Worm (Caenorhabditis elegans): ENCODE data around the gene gid-8.

Gene gid-8

DNA sequence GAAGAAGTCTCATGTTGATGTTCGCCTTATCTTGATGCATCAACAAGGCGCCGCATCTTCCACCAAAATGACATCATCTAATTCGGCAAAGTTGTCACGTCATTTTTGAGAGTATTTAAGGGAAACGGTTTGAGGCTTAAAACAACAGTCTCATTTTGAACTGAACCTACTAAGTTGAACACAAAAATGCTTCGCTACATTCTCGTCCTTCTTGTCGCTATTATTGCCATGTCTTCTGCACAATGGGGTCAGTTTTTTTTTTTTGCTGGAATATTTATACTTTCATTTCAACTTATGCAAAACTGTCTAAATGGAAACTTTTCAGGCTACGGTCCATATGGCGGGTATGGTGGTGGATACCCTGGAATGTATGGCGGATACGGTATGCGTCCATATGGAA is 20.5 kb upstream of the gid-8 start, which contains the start of gene cnc-4:
Gene cnc-4, plus strand, starts transcription at position 117 of the 400 bp plus-strand sequence.
- TF ChIP-seq him-1 (tag; optimal IDR thresholded peaks at IDR 0.05) (no peak), dao-5 (tag; optimal IDR thresholded peaks at IDR 0.05) (no peak), W03F9.2 (tag; optimal IDR thresholded peaks at IDR 0.05) (no peak)

DNA sequence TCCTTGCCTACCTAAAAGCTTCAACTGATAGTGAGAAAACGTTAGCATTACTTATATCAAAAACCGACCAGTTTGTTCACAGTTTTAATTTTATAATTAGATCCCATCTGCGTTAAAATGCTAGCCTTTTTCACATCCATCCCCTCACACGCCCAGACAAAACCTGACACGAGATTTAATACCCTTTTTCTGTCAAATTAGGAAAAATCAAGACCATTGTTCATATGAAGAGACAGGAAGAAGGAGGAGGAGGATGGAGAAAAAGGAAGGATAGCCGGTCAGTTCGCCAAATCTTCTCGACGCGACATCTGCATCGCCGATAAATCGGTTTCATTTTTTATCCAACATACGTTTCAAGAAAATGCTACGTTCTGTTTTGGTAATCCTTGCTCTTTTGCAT is 19.8 kb upstream of the gid-8 start, which contains the start of gene cnc-3:
Gene cnc-3, plus strand, starts transcription at position 281 of the 400 bp plus-strand sequence.
- TF ChIP-seq dao-5 (tag; optimal IDR thresholded peaks at IDR 0.05) (no peak), W03F9.2 (tag; optimal IDR thresholded peaks at IDR 0.05) (no peak), him-1 (tag; optimal IDR thresholded peaks at IDR 0.05) (no peak)

ce11 chrV:1450160-1450559 is 17.4 kb upstream of the gid-8 start, which contains the start of gene cnc-2:
Gene cnc-2 (minus strand): TSS chrV:1450183.
- no peak for TF ChIP-seq him-1 (tag; optimal IDR thresholded peaks at IDR 0.05)
- no peak for TF ChIP-seq W03F9.2 (tag; optimal IDR thresholded peaks at IDR 0.05)
- no peak for TF ChIP-seq dao-5 (tag; optimal IDR thresholded peaks at IDR 0.05)

- no peak for TF ChIP-seq him-1 (tag; optimal IDR thresholded peaks at IDR 0.05)
- TF ChIP-seq W03F9.2 (tag; optimal IDR thresholded peaks at IDR 0.05) = no peak
- no peak for TF ChIP-seq dao-5 (tag; optimal IDR thresholded peaks at IDR 0.05)
Observed at ce11 chrV:1451334-1451733, 16.2 kb upstream of the gid-8 start, which contains the start of gene srj-23. Gene srj-23 (plus strand): TSS chrV:1451634.

DNA sequence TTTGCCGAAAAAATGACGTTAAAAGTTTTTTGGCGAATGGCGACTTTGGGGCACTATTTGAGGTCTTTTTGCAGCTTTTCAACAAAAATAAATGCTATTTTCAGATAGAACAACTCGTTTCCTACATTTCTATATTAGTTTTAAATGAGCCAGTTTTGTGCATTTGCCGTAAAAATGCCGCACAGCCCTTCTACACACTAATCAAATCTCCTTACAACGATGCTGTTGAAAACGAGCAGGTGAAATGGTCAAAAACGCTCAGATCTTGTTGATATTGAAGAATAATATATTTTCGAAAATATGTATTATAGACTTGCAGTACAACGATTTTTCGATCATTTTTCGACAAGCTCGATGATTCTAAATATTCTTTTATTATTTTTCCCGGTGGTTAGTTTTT is 12.8 kb upstream of the gid-8 start, which contains the start of gene chil-14:
Gene chil-14, plus strand, starts transcription at position 301 of the 400 bp plus-strand sequence.
- TF ChIP-seq W03F9.2 (tag; optimal IDR thresholded peaks at IDR 0.05) (no peak), dao-5 (tag; optimal IDR thresholded peaks at IDR 0.05) (no peak), him-1 (tag; optimal IDR thresholded peaks at IDR 0.05) (no peak)

DNA sequence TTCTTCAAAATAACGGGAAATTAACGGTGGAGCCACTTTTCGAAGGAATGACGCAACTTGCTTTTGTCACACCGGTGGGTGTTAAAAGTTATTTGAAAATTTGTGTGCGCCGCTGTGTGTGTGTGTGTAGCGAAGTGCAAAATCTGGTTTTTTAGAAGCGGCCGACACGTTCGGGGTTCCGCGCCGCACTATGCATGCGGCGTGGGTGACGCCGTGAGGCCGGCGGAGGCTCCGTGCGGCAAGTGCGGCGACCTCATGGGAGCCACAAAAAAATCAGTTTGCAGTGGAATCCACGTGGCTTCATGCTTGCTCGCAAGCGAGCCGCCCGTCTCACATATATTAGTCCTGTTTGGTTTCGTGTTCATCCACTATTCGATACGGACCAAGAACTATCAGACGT is 12.3 kb upstream of the gid-8 start:
- TF ChIP-seq W03F9.2 (tag; optimal IDR thresholded peaks at IDR 0.05) (no peak), him-1 (tag; optimal IDR thresholded peaks at IDR 0.05) (no peak), dao-5 (tag; optimal IDR thresholded peaks at IDR 0.05) (no peak)

ce11 chrV:1456614-1457013 is 10.9 kb upstream of the gid-8 start:
- TF ChIP-seq dao-5 (tag; optimal IDR thresholded peaks at IDR 0.05) = no peak
- no peak for TF ChIP-seq him-1 (tag; optimal IDR thresholded peaks at IDR 0.05)
- no peak for TF ChIP-seq W03F9.2 (tag; optimal IDR thresholded peaks at IDR 0.05)

DNA sequence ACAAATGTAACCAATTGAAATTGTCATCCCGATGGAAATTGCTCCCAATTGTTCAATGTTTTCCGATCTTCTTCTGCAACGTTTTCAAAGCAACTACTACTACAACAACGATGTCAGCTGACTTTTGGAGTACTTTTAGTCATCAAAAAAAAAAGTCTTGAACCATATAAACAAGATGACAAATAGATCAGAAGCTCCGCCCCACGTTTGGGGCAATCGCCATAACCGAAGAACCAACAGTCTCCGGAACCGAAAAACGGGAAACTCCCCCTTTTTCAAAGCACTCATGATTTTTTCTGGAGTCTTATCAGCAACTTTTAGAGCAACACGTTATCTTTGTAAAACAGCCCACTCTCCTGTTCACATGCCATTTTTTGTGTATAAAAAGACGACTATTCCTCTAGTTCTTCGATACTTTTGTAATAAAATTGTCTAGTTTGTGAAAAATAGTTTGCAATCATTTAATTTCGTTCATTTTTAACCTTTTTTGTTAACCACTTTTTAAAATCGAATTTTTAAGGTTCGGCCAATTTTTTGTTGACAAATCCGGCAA is 8.1 kb upstream of the gid-8 start:
- TF ChIP-seq him-1 (tag; optimal IDR thresholded peaks at IDR 0.05) (no peak), W03F9.2 (tag; optimal IDR thresholded peaks at IDR 0.05) (no peak), dao-5 (tag; optimal IDR thresholded peaks at IDR 0.05) (no peak)

ce11 chrV:1460069-1460468 is 7.5 kb upstream of the gid-8 start, which contains the start of gene hacd-1:
Gene hacd-1 (plus strand): TSS chrV:1460369.
- TF ChIP-seq him-1 (tag; optimal IDR thresholded peaks at IDR 0.05) = no peak
- TF ChIP-seq dao-5 (tag; optimal IDR thresholded peaks at IDR 0.05) = no peak
- TF ChIP-seq W03F9.2 (tag; optimal IDR thresholded peaks at IDR 0.05) = no peak

DNA sequence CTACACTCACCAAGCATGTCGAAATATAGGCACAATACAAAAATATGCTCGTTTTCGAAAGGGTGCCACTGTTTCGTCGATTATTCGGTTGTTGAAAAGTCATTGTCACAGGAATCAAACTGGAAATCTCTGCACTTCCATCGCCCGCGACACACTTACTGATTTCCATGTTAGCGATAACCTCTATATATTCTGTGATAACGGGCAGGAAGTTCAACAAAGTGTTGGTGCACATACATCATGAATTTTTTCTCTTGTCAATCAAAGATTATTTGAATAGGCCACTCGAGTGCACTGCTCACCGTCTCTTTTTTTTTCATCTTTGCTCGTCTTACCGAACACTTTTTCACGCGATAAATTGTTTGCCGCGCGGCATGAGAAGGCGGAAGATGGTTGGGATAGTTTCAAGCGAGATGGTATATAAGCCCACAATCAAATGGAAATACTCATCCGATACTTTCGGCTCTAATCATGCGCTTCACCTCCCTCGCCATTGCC is 3.0 kb upstream of the gid-8 start, which contains the start of the genes fpn-1.2 and pqn-54:
Gene fpn-1.2, minus strand, starts transcription at position 157 of the 498 bp plus-strand sequence.
Gene pqn-54, plus strand, starts transcription at position 448 of the 498 bp plus-strand sequence.
- no peak for TF ChIP-seq him-1 (tag; optimal IDR thresholded peaks at IDR 0.05)
- no peak for TF ChIP-seq dao-5 (tag; optimal IDR thresholded peaks at IDR 0.05)

ce11 chrV:1465932-1466331 is 1.6 kb upstream of the gid-8 start:
- TF ChIP-seq dao-5 (tag; optimal IDR thresholded peaks at IDR 0.05) (no peak), W03F9.2 (tag; optimal IDR thresholded peaks at IDR 0.05) (no peak), him-1 (tag; optimal IDR thresholded peaks at IDR 0.05) (no peak)

- TF ChIP-seq him-1 (tag; optimal IDR thresholded peaks at IDR 0.05) = no peak
- no peak for TF ChIP-seq dao-5 (tag; optimal IDR thresholded peaks at IDR 0.05)
- no peak for TF ChIP-seq W03F9.2 (tag; optimal IDR thresholded peaks at IDR 0.05)
Observed at ce11 chrV:1466949-1467348, 595 bp upstream of the gid-8 start.

- TF ChIP-seq dao-5 (tag; optimal IDR thresholded peaks at IDR 0.05) (no peak), him-1 (tag; optimal IDR thresholded peaks at IDR 0.05) (no peak), W03F9.2 (tag; optimal IDR thresholded peaks at IDR 0.05) (no peak)
Observed at ce11 chrV:1468905-1469304, 1.4 kb downstream of the gid-8 start.

ce11 chrV:1471078-1471969 is 3.8 kb downstream of the gid-8 start:
- TF ChIP-seq him-1 (tag; optimal IDR thresholded peaks at IDR 0.05) (no peak), dao-5 (tag; optimal IDR thresholded peaks at IDR 0.05) (no peak), W03F9.2 (tag; optimal IDR thresholded peaks at IDR 0.05) (peak; percentile 45)

All from whole organism, L4/young adult.